Worm (Caenorhabditis elegans): ENCODE results near the gene K08D9.9.

- TF ChIP-seq ref-1 (GFP tag; conservative IDR thresholded peaks at IDR 0.05): no peak
- no peak for TF ChIP-seq flt-1 (GFP tag; IDR thresholded peaks at IDR 0.05)
- TF ChIP-seq med-1 (GFP tag; optimal IDR thresholded peaks at IDR 0.05; ENCODE audit: insufficient read depth): no peak
- TF ChIP-seq tab-1 (GFP tag; IDR thresholded peaks at IDR 0.05): no peak
- no peak for TF ChIP-seq ztf-23 (GFP tag; IDR thresholded peaks at IDR 0.05)
- TF ChIP-seq ztf-29 (GFP tag; IDR thresholded peaks at IDR 0.05): no peak
- no peak for TF ChIP-seq klf-2 (GFP tag; conservative IDR thresholded peaks at IDR 0.05)
Observed at ce11 chrV:3234887-3235286, 1.6 kb downstream of the K08D9.9 start, which contains the start of gene K08D9.6.

All from whole organism, midembryonic.